Worm (Caenorhabditis elegans) whole organism, late embryonic: Measurements from ENCODE around the gene ptr-16.

Experiments used
- ceh-2 ChIP-seq: sonication (generic microtip); optimal IDR thresholded peaks from 2 replicates; lab custom pipeline; 2016; ENCODE audit warnings: missing genotype, missing genetic modification characterization, missing compliant biosample characterization
- elt-2 ChIP-seq: sonication (generic microtip); optimal IDR thresholded peaks from 2 replicates; lab custom pipeline; 2016; ENCODE audit warnings: missing genetic modification reagents, missing genetic modification characterization, missing compliant biosample characterization
- fkh-10 ChIP-seq: fragments of 150-350 bp; optimal IDR thresholded peaks from 2 replicates; lab custom pipeline; 2014; ENCODE audit warnings: missing biosample characterization, missing genetic modification reagents, missing genetic modification characterization
- madf-2 ChIP-seq: sonication (generic microtip); optimal IDR thresholded peaks from 2 replicates; lab custom pipeline; 2017; ENCODE audit warnings: missing genetic modification characterization, missing compliant biosample characterization
- mec-3 ChIP-seq: sonication (generic microtip); optimal IDR thresholded peaks from 2 replicates; lab custom pipeline; 2016; ENCODE audit warnings: borderline replicate concordance, missing genetic modification characterization, missing compliant biosample characterization
- pax-1 ChIP-seq: fragments of 150-350 bp; optimal IDR thresholded peaks from 2 replicates; lab custom pipeline; 2014; ENCODE audit warnings: missing biosample characterization, missing genetic modification characterization
- pha-4 ChIP-seq: fragments of 150-350 bp; optimal IDR thresholded peaks from 2 replicates; lab custom pipeline; 2018; ENCODE audit warnings: missing biosample characterization, missing genetic modification reagents, missing genetic modification characterization
- ref-2 ChIP-seq: sonication (generic microtip); optimal IDR thresholded peaks from 2 replicates; lab custom pipeline; 2016; ENCODE audit warnings: missing genetic modification characterization, missing compliant biosample characterization
- unc-86 ChIP-seq: sonication (generic microtip); optimal IDR thresholded peaks from 2 replicates; lab custom pipeline; 2016; ENCODE audit warnings: missing genetic modification characterization, missing compliant biosample characterization

- TF ChIP-seq elt-2 (tag; lab: Kevin White, UChicago), result no peak
- TF ChIP-seq madf-2 (tag; lab: Kevin White, UChicago), result no peak
- TF ChIP-seq mec-3 (tag; lab: Kevin White, UChicago), result no peak
- TF ChIP-seq pha-4 (tag; lab: Kevin White, UChicago), result no peak
- no peak for TF ChIP-seq unc-86 (tag; lab: Kevin White, UChicago)
- TF ChIP-seq pax-1 (tag; lab: Kevin White, UChicago), result no peak
- TF ChIP-seq fkh-10 (GFP tag; lab: Kevin White, UChicago), result no peak
- no peak for TF ChIP-seq ceh-2 (tag; lab: Kevin White, UChicago)
- no peak for TF ChIP-seq ref-2 (tag; lab: Kevin White, UChicago)
Observed at ce11 chrV:1140806-1141205, 24.7 kb upstream of the ptr-16 start.
